Fruit fly (Drosophila melanogaster) whole organism, pupa: ENCODE data around the gene CG8012.

Source experiments
- CG13204 ChIP-seq: fragments of 200-800 bp; sonication (Bioruptor generic); optimal IDR thresholded peaks from 2 replicates; lab custom pipeline; 2018; ENCODE audit warnings: missing biosample characterization, mild to moderate bottlenecking, missing genetic modification characterization, moderate library complexity
- CG17806 ChIP-seq: fragments of 200-800 bp; sonication (Bioruptor generic); optimal IDR thresholded peaks from 2 replicates; lab custom pipeline; 2018; ENCODE audit warnings: missing biosample characterization, mild to moderate bottlenecking, missing genetic modification characterization, moderate library complexity
- CG8301 ChIP-seq: fragments of 200-800 bp; sonication (Bioruptor generic); optimal IDR thresholded peaks from 2 replicates; lab custom pipeline; 2018; ENCODE audit warnings: missing biosample characterization, mild to moderate bottlenecking, missing genetic modification characterization
- CG9948 ChIP-seq: fragments of 200-800 bp; sonication (Bioruptor generic); optimal IDR thresholded peaks from 2 replicates; lab custom pipeline; 2018; ENCODE audit warnings: missing biosample characterization, mild to moderate bottlenecking, missing genetic modification characterization, moderate library complexity
- EcR ChIP-seq: fragments of 200-800 bp; sonication (Bioruptor generic); optimal IDR thresholded peaks from 3 replicates; lab custom pipeline; 2019; ENCODE audit warnings: missing biosample characterization, missing genetic modification characterization, mild to moderate bottlenecking, moderate library complexity, missing genetic modification reagents
- gl ChIP-seq: fragments of 200-800 bp; sonication (Bioruptor generic); optimal IDR thresholded peaks from 2 replicates; lab custom pipeline; 2018; ENCODE audit warnings: missing biosample characterization, mild to moderate bottlenecking, missing genetic modification characterization
- rn ChIP-seq: fragments of 200-800 bp; sonication (Bioruptor generic); IDR thresholded peaks from 2 replicates; pipeline ENCODE4 v1.3.6; 2022; ENCODE audit warnings: missing biosample characterization, missing genetic modification characterization

DNA sequence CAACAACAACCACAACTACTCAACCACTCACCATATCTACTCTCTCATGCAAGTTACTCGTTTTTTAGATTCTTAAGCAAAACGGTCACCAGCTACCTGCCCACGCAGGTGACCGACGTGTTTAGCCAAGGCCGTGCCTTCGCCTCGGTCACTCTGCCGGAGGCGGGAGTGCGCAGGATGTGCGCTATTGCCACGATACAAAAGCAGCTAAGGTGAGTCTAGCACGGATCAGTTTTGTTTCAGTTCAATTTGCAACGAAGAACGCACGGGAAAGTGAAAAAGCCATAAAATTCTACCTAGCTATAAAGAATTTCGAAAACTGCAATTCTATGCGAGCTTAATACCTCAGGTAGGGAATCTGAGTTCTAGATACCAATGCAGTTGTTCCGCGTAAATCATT, 25.8 kb upstream of the CG8012 start:
- TF ChIP-seq CG9948 (tag; lab: Kevin White, UChicago), result no peak
- no peak for TF ChIP-seq CG8301 (tag; lab: Kevin White, UChicago)
- TF ChIP-seq EcR (GFP tag; lab: Kevin White, UChicago), result no peak
- no peak for TF ChIP-seq CG13204 (GFP tag; lab: Kevin White, UChicago)
- TF ChIP-seq gl (tag; lab: Kevin White, UChicago), result no peak
- no peak for TF ChIP-seq rn (GFP tag; lab: Robert Waterston, UW)
- no peak for TF ChIP-seq CG17806 (tag; lab: Kevin White, UChicago)
